Worm (Caenorhabditis elegans): ENCODE data around the gene glb-33.

The glb-33 gene

DNA sequence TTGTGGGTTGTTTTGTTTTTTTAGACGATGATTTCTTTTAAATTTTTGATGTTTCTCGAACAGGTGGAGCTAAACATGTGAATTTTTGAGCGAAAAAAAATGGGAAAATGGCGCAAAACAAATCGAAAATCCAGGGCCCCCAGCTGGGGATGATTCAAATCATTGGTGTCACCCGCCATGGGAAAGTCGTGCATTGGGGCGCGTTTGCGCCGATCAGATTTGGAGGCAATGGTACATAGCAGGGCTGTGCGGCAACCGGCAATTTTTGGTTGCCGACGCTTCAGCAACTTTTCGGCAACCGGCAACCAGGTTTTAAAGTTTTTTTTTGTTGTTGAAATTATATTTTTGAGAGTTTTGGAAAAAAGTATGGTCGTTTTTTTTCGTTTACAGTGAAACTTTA, 38.5 kb downstream of the glb-33 start:
- no peak for TF ChIP-seq ceh-44 (GFP tag; IDR thresholded peaks at IDR 0.05)
- TF ChIP-seq lin-15B (tag; optimal IDR thresholded peaks at IDR 0.05): no peak
- no peak for TF ChIP-seq F49E8.2 (tag; optimal IDR thresholded peaks at IDR 0.05; ENCODE audit: borderline replicate concordance)
- no peak for TF ChIP-seq unc-130 (GFP tag; optimal IDR thresholded peaks at IDR 0.05)
- no peak for TF ChIP-seq ZK546.5 (tag; optimal IDR thresholded peaks at IDR 0.05)
- TF ChIP-seq lin-13 (GFP tag; optimal IDR thresholded peaks at IDR 0.05): no peak
- TF ChIP-seq egl-27 (tag; optimal IDR thresholded peaks at IDR 0.05): no peak

DNA sequence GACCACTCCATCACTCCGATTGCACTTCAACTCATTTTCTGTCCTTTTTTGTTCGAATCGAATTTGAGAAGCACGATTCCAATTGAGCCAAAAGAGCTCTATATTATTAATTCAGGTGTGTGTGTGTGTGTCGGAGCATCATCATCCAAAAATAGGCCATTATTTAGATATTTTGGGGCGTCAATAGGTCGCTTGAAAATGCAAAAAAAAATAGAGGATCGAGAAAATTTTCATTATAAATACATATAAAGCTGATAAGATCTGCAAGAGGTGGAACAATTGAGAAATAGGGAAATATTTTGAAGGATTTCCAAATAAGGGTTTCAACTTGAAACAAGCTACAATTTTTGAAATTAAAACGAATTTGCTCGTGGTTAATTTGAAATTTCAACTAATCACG, 41.0 kb downstream of the glb-33 start, which contains the start of gene Y75B7AR.1:
TSS of gene Y75B7AR.1 (minus strand) at position 101 of the 400 bp plus-strand sequence.
- TF ChIP-seq aha-1 (tag): peak; percentile 75
- peak in 1 of 2 experiments; percentile 14 for TF ChIP-seq unc-62 (GFP tag; optimal IDR thresholded peaks at IDR 0.05 in 1 of 2)
- TF ChIP-seq unc-62 (tag; optimal IDR thresholded peaks at IDR 0.05): no peak
- no peak for TF ChIP-seq hlh-30 (tag; optimal IDR thresholded peaks at IDR 0.05; ENCODE audit: insufficient read depth)

All from whole organism, L4 larva.